Fruit fly (Drosophila melanogaster): ENCODE data around the gene bgm.

- TF ChIP-seq Clk (GFP tag; optimal IDR thresholded peaks at IDR 0.05) (peak; percentile 91), CG33017 (tag; optimal IDR thresholded peaks at IDR 0.05) (peak; percentile 83)
Observed at dm6 chr2L:14024051-14024745, 11.4 kb downstream of the bgm start.

Data from whole organism, adult.